Fruit fly (Drosophila melanogaster) whole organism, embryonic: ENCODE measurements around the gene Alp4.

Experiments used
- CG12236 ChIP-seq: fragments of 200-800 bp; sonication (Bioruptor generic); optimal IDR thresholded peaks from 2 replicates; lab custom pipeline; 2016; ENCODE audit warnings: missing biosample characterization, missing genetic modification characterization
- Nf-YA ChIP-seq: fragments of 200-800 bp; sonication (Bioruptor generic); IDR thresholded peaks from 2 replicates; pipeline ENCODE4 v1.3.6; 2022; ENCODE audit warnings: missing biosample characterization, missing genetic modification characterization
- gcm2 ChIP-seq: fragments of 200-800 bp; sonication (Bioruptor generic); optimal IDR thresholded peaks from 2 replicates; lab custom pipeline; 2016; ENCODE audit warnings: missing biosample characterization, missing genetic modification characterization

- TF ChIP-seq CG12236 (GFP tag; lab: Kevin White, UChicago) (no peak), gcm2 (GFP tag; lab: Kevin White, UChicago) (no peak), Nf-YA (GFP tag; lab: Robert Waterston, UW) (no peak)
Measured at dm6 chr3R:31010086-31010485, 38.6 kb upstream of the Alp4 start.
